Worm (Caenorhabditis elegans) whole organism, midembryonic: Measurements from ENCODE around the gene twk-43.

Experiments used
- flt-1 ChIP-seq: fragments of 200-800 bp; sonication (Bioruptor generic); IDR thresholded peaks from 2 replicates; pipeline ENCODE4 v1.3.6; 2022; ENCODE audit warnings: missing genetic modification characterization, missing compliant biosample characterization
- klf-2 ChIP-seq: fragments of 200-800 bp; sonication (Bioruptor generic); conservative IDR thresholded peaks from 2 replicates; pipeline ENCODE4 v1.3.6; 2022; ENCODE audit warnings: missing genetic modification reagents, missing genetic modification characterization, missing compliant biosample characterization
- tab-1 ChIP-seq: fragments of 200-800 bp; sonication (Bioruptor generic); IDR thresholded peaks from 2 replicates; pipeline ENCODE4 v1.3.6; 2022; ENCODE audit warnings: missing genetic modification characterization, missing compliant biosample characterization

DNA sequence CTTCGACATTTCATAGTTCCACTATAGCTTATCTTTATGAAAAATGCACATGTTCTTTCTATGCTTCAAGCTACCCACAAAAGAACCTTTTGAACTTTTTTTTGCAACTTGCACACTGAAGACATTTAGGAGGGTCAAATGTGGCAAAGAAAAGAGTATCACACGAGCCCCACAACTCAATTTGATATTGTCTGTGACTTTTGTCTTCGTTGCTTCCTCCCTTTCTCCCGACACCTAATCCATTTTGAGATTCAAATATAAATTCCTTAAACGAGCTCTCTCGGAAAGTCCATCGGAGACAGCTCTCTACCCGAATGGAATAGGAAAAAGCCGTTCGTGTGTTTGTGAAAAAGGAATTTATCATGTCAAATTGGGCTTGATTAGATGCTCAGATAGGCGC lies 4.2 kb downstream of the twk-43 start:
- TF ChIP-seq klf-2 (GFP tag; lab: Robert Waterston, UW) (no peak), flt-1 (GFP tag; lab: Robert Waterston, UW) (no peak), tab-1 (GFP tag; lab: Robert Waterston, UW) (no peak)
